Fruit fly (Drosophila melanogaster): ENCODE measurements around the gene CG45154.

The CG45154 gene

DNA sequence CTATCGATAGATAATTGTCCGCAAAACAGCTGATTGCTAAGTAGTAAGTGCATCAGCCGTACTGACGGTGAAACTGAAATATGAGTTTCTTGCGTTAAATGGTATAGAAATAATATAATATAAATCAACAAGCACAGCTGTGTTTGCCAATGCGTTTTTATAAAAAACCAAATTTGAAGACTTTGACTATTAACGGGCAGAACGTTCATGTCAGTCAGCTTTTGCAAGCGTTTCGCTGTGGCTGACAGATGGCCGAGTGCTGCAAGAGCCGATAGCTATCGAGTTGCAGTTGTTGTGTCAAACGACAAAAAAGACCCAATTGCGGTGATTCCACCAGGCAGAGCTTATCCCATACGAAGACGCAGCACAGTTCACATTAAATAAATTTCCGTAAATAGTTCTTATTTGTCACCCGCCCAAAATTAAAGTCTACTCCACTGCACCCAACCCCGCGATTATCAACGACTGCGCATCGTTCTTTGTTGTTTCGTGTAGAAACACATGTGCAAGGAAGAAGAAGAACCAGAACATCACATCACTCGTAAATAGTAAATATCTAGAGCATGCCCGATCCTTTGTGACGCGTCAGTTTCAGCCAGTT lies 29.9 kb downstream of the CG45154 start, which contains the start of the genes unc and CG15445 (continued):
- no peak for TF ChIP-seq ci (GFP tag; IDR thresholded peaks at IDR 0.05)
- TF ChIP-seq pb (GFP tag; optimal IDR thresholded peaks at IDR 0.05): no peak
- TF ChIP-seq CG9932 (GFP tag; IDR thresholded peaks at IDR 0.05): peak; percentile 67
- no peak for TF ChIP-seq tx (GFP tag; optimal IDR thresholded peaks at IDR 0.05)
- TF ChIP-seq CG8924 (tag; optimal IDR thresholded peaks at IDR 0.05): no peak
- TF ChIP-seq org-1 (GFP tag; optimal IDR thresholded peaks at IDR 0.05): no peak
- peak; percentile 5 for TF ChIP-seq CG7928 (GFP tag; optimal IDR thresholded peaks at IDR 0.05)
- TF ChIP-seq toy (GFP tag; IDR thresholded peaks at IDR 0.05): no peak
- TF ChIP-seq onecut (GFP tag; IDR thresholded peaks at IDR 0.05): no peak
- TF ChIP-seq CG17568 (GFP tag; optimal IDR thresholded peaks at IDR 0.05): no peak
- TF ChIP-seq CG3995 (GFP tag; optimal IDR thresholded peaks at IDR 0.05): peak; percentile 11
- no peak for TF ChIP-seq CG13624 (GFP tag; optimal IDR thresholded peaks at IDR 0.05)
- TF ChIP-seq C15 (GFP tag; IDR thresholded peaks at IDR 0.05): no peak
- TF ChIP-seq CG9817 (tag; optimal IDR thresholded peaks at IDR 0.05): no peak
- no peak for TF ChIP-seq CG7271 (tag; optimal IDR thresholded peaks at IDR 0.05)
- peak; percentile 75 for TF ChIP-seq E2f2 (GFP tag; IDR thresholded peaks at IDR 0.05)
- TF ChIP-seq unpg (GFP tag; optimal IDR thresholded peaks at IDR 0.05): no peak
- TF ChIP-seq mam (GFP tag; optimal IDR thresholded peaks at IDR 0.05): peak; percentile 33
- TF ChIP-seq ranshi (GFP tag; IDR thresholded peaks at IDR 0.05): 0 out of 2 replicates have a peak, but pooled peaks have one; percentile 15
- peak; percentile 11 for TF ChIP-seq CG9797 (GFP tag; optimal IDR thresholded peaks at IDR 0.05)
- TF ChIP-seq bigmax (GFP tag; optimal IDR thresholded peaks at IDR 0.05): no peak
- peak; percentile 96 for TF ChIP-seq CG42726 (GFP tag; IDR thresholded peaks at IDR 0.05; ENCODE audit: partially characterized antibody)
- no peak for TF ChIP-seq CG3838 (GFP tag; optimal IDR thresholded peaks at IDR 0.05)
- TF ChIP-seq gt (GFP tag; IDR thresholded peaks at IDR 0.05): no peak
- peak; percentile 59 to 88 for TF ChIP-seq crp (GFP tag; optimal IDR thresholded peaks at IDR 0.05)
- peak; percentile 80 for TF ChIP-seq dm (GFP tag; optimal IDR thresholded peaks at IDR 0.05)
- TF ChIP-seq Rfx (GFP tag; IDR thresholded peaks at IDR 0.05): peak; percentile 73
- TF ChIP-seq CG6813 (GFP tag; optimal IDR thresholded peaks at IDR 0.05): no peak
- TF ChIP-seq MBD-R2 (GFP tag; IDR thresholded peaks at IDR 0.05): peak; percentile 89
- TF ChIP-seq CG34422 (GFP tag; IDR thresholded peaks at IDR 0.05): 0 out of 3 replicates have a peak, but pooled peaks have one; percentile 34
- TF ChIP-seq gcm (GFP tag; optimal IDR thresholded peaks at IDR 0.05): no peak
- peak; percentile 5 for TF ChIP-seq CG13775 (GFP tag; optimal IDR thresholded peaks at IDR 0.05)
- TF ChIP-seq CG31388 (GFP tag; optimal IDR thresholded peaks at IDR 0.05): no peak
- TF ChIP-seq sisA (GFP tag; IDR thresholded peaks at IDR 0.05): peak; percentile 43
- TF ChIP-seq ttk (GFP tag; IDR thresholded peaks at IDR 0.05): no peak
- no peak for TF ChIP-seq CG8765 (GFP tag; IDR thresholded peaks at IDR 0.05)
- TF ChIP-seq CG11560 (tag; IDR thresholded peaks at IDR 0.05): peak; percentile 33; the same call in 1 of the 3 replicates
- peak; percentile 45 for TF ChIP-seq jumu (GFP tag; optimal IDR thresholded peaks at IDR 0.05)
- TF ChIP-seq CG12071 (GFP tag; optimal IDR thresholded peaks at IDR 0.05): no peak
- TF ChIP-seq CG8290 (GFP tag; optimal IDR thresholded peaks at IDR 0.05): peak; percentile 48
- no peak for TF ChIP-seq CG8290 (tag; optimal IDR thresholded peaks at IDR 0.05)
- TF ChIP-seq CG10654 (GFP tag; optimal IDR thresholded peaks at IDR 0.05): peak; percentile 12
- no peak for TF ChIP-seq Usf (GFP tag; optimal IDR thresholded peaks at IDR 0.05)
- TF ChIP-seq sens (GFP tag): peak; percentile 74
- TF ChIP-seq CG15514 (GFP tag; optimal IDR thresholded peaks at IDR 0.05): peak; percentile 49
- peak; percentile 83 for TF ChIP-seq bbx (GFP tag; IDR thresholded peaks at IDR 0.05; ENCODE audit: partially characterized antibody)
- peak; percentile 41 for TF ChIP-seq zen (tag; optimal IDR thresholded peaks at IDR 0.05)
- TF ChIP-seq repo (GFP tag; optimal IDR thresholded peaks at IDR 0.05): no peak
- TF ChIP-seq crol (GFP tag; IDR thresholded peaks at IDR 0.05): no peak
- TF ChIP-seq Oli (tag; optimal IDR thresholded peaks at IDR 0.05): no peak
- TF ChIP-seq cwo (GFP tag; optimal IDR thresholded peaks at IDR 0.05): no peak

All from whole organism, embryonic.